Fruit fly (Drosophila melanogaster) whole organism, embryonic: Measurements from ENCODE around the gene CG2931.
A peak's percentile ranks its signal among the peaks of the same experiment; 100 is the strongest.

Source experiments
- Adf1 ChIP-seq: fragments of 200-800 bp; sonication (Bioruptor generic); IDR thresholded peaks from 2 replicates; pipeline ENCODE4 v1.3.6; 2022; ENCODE audit warnings: missing biosample characterization, missing genetic modification characterization
- Atf3 ChIP-seq: fragments of 200-800 bp; sonication (Bioruptor generic); optimal IDR thresholded peaks from 3 replicates; lab custom pipeline; 2016; ENCODE audit warnings: missing biosample characterization, missing genetic modification characterization
- Bdp1 ChIP-seq: fragments of 200-800 bp; sonication (Bioruptor generic); optimal IDR thresholded peaks from 3 replicates; lab custom pipeline; 2016; ENCODE audit warnings: missing biosample characterization, missing genetic modification characterization
- Blimp-1 ChIP-seq: fragments of 200-800 bp; sonication (Bioruptor generic); optimal IDR thresholded peaks from 3 replicates; lab custom pipeline; 2018; ENCODE audit warnings: missing biosample characterization, missing genetic modification characterization, mild to moderate bottlenecking, moderate library complexity, missing genetic modification reagents
- CG10366 ChIP-seq: fragments of 200-800 bp; sonication (Bioruptor generic); IDR thresholded peaks from 2 replicates; pipeline ENCODE4 v1.3.6; 2022; ENCODE audit warnings: missing biosample characterization, missing genetic modification characterization
- CG11085 ChIP-seq: fragments of 200-800 bp; sonication (Bioruptor generic); IDR thresholded peaks from 2 replicates; pipeline ENCODE4 v1.3.6; 2022; ENCODE audit warnings: missing biosample characterization, missing genetic modification characterization
- CG12104 ChIP-seq: fragments of 200-800 bp; sonication (Bioruptor generic); optimal IDR thresholded peaks from 3 replicates; lab custom pipeline; 2016; ENCODE audit warnings: missing biosample characterization, missing genetic modification characterization
- CG12299 ChIP-seq: fragments of 200-800 bp; sonication (Bioruptor generic); optimal IDR thresholded peaks from 2 replicates; lab custom pipeline; 2018; ENCODE audit warnings: missing biosample characterization, mild to moderate bottlenecking, missing genetic modification characterization
- CG12942 ChIP-seq: fragments of 200-800 bp; sonication (Bioruptor generic); optimal IDR thresholded peaks from 3 replicates; lab custom pipeline; 2016; ENCODE audit warnings: missing biosample characterization, missing genetic modification characterization
- CG13123 ChIP-seq: fragments of 200-800 bp; sonication (Bioruptor generic); optimal IDR thresholded peaks from 2 replicates; lab custom pipeline; 2016; ENCODE audit warnings: missing biosample characterization, missing genetic modification characterization
- CG13296 ChIP-seq: fragments of 200-800 bp; sonication (Bioruptor generic); optimal IDR thresholded peaks from 3 replicates; lab custom pipeline; 2018; ENCODE audit warnings: missing biosample characterization, mild to moderate bottlenecking, missing genetic modification characterization
- CG15073 ChIP-seq: fragments of 200-800 bp; sonication (Bioruptor generic); optimal IDR thresholded peaks from 2 replicates; lab custom pipeline; 2016; ENCODE audit warnings: missing biosample characterization, missing genetic modification characterization
- CG17829 ChIP-seq: fragments of 200-800 bp; optimal IDR thresholded peaks from 2 replicates; lab custom pipeline; 2019; ENCODE audit warnings: missing biosample characterization, mild to moderate bottlenecking, missing genetic modification characterization, moderate library complexity
- CG1832 ChIP-seq: fragments of 200-800 bp; sonication (Bioruptor generic); optimal IDR thresholded peaks from 2 replicates; lab custom pipeline; 2017; ENCODE audit warnings: missing biosample characterization, mild to moderate bottlenecking, missing genetic modification characterization, inconsistent platforms
- CG3065 ChIP-seq: fragments of 200-800 bp; sonication (Bioruptor generic); optimal IDR thresholded peaks from 2 replicates; lab custom pipeline; 2016; ENCODE audit warnings: missing biosample characterization, missing genetic modification characterization
- CG33213 ChIP-seq: fragments of 200-800 bp; sonication (Bioruptor generic); optimal IDR thresholded peaks from 3 replicates; lab custom pipeline; 2016; ENCODE audit warnings: missing biosample characterization, missing genetic modification characterization
- CG43689 ChIP-seq: fragments of 200-800 bp; sonication (Bioruptor generic); IDR thresholded peaks from 2 replicates; pipeline ENCODE4 v1.3.6; 2022; ENCODE audit warnings: missing biosample characterization, missing genetic modification characterization
- CG4854 ChIP-seq: fragments of 200-800 bp; sonication (Bioruptor generic); optimal IDR thresholded peaks from 2 replicates; lab custom pipeline; 2016; ENCODE audit warnings: missing biosample characterization, missing genetic modification characterization, inconsistent platforms
- CG6175 ChIP-seq: fragments of 200-800 bp; sonication (Bioruptor generic); IDR thresholded peaks from 3 replicates; pipeline ENCODE4 v1.3.6; 2022; ENCODE audit warnings: missing biosample characterization, missing genetic modification characterization
- CG6854 ChIP-seq: fragments of 200-800 bp; sonication (Bioruptor generic); optimal IDR thresholded peaks from 3 replicates; lab custom pipeline; 2017; ENCODE audit warnings: missing biosample characterization, mild to moderate bottlenecking, missing genetic modification characterization
- CG7271 ChIP-seq: fragments of 200-800 bp; sonication (Bioruptor generic); optimal IDR thresholded peaks from 2 replicates; lab custom pipeline; 2018; ENCODE audit warnings: missing biosample characterization, mild to moderate bottlenecking, missing genetic modification characterization, moderate library complexity
- CG7372 ChIP-seq: fragments of 200-800 bp; sonication (Bioruptor generic); IDR thresholded peaks from 2 replicates; pipeline ENCODE4 v1.3.6; 2022; ENCODE audit warnings: missing biosample characterization, missing genetic modification characterization
- CG9797 ChIP-seq: fragments of 200-800 bp; sonication (Bioruptor generic); optimal IDR thresholded peaks from 3 replicates; lab custom pipeline; 2018; ENCODE audit warnings: missing biosample characterization, mild to moderate bottlenecking, missing genetic modification characterization
- Deaf1 ChIP-seq: fragments of 200-800 bp; optimal IDR thresholded peaks from 3 replicates; lab custom pipeline; 2019; ENCODE audit warnings: missing biosample characterization, mild to moderate bottlenecking, missing genetic modification characterization, moderate library complexity
- Dip2 ChIP-seq: fragments of 200-800 bp; sonication (Bioruptor generic); IDR thresholded peaks from 2 replicates; pipeline ENCODE4 v1.3.6; 2022; ENCODE audit warnings: missing biosample characterization, missing genetic modification characterization
- Dll ChIP-seq: fragments of 200-800 bp; sonication (Bioruptor generic); IDR thresholded peaks from 4 replicates; pipeline ENCODE4 v1.3.6; 2022; ENCODE audit warnings: missing biosample characterization, missing genetic modification characterization; ENCODE audit not compliant: partially characterized antibody
- Dp ChIP-seq: fragments of 200-800 bp; sonication (Bioruptor generic); optimal IDR thresholded peaks from 2 replicates; lab custom pipeline; 2018; ENCODE audit warnings: missing biosample characterization, mild to moderate bottlenecking, missing genetic modification characterization, moderate library complexity
- E2f2 ChIP-seq: fragments of 200-800 bp; sonication (Bioruptor generic); IDR thresholded peaks from 2 replicates; pipeline ENCODE4 v1.3.6; 2022; ENCODE audit warnings: missing biosample characterization, missing genetic modification characterization
- Hmx ChIP-seq: fragments of 200-800 bp; sonication (Bioruptor generic); optimal IDR thresholded peaks from 2 replicates; lab custom pipeline; 2016; ENCODE audit warnings: missing biosample characterization, missing genetic modification characterization
- Lhr ChIP-seq: fragments of 200-800 bp; sonication (Bioruptor generic); optimal IDR thresholded peaks from 3 replicates; lab custom pipeline; 2017; ENCODE audit warnings: mild to moderate bottlenecking, missing biosample characterization, missing genetic modification reagents, missing genetic modification characterization
- Ptx1 ChIP-seq: fragments of 200-800 bp; sonication (Bioruptor generic); IDR thresholded peaks from 2 replicates; pipeline ENCODE4 v1.3.6; 2022; ENCODE audit warnings: missing biosample characterization, missing genetic modification characterization
- Vsx1 ChIP-seq: fragments of 200-800 bp; sonication (Bioruptor generic); optimal IDR thresholded peaks from 2 replicates; lab custom pipeline; 2017; ENCODE audit warnings: missing biosample characterization, mild to moderate bottlenecking, missing genetic modification characterization, missing genetic modification reagents
- YL-1 ChIP-seq: fragments of 200-800 bp; sonication (Bioruptor generic); optimal IDR thresholded peaks from 3 replicates; lab custom pipeline; 2017; ENCODE audit warnings: missing biosample characterization, mild to moderate bottlenecking, missing genetic modification characterization
- bbx ChIP-seq: fragments of 200-800 bp; sonication (Bioruptor generic); IDR thresholded peaks from 2 replicates; pipeline ENCODE4 v1.3.6; 2022; ENCODE audit warnings: missing biosample characterization, missing genetic modification characterization; ENCODE audit not compliant: partially characterized antibody
- bigmax ChIP-seq: fragments of 200-800 bp; sonication (Bioruptor generic); optimal IDR thresholded peaks from 2 replicates; lab custom pipeline; 2018; ENCODE audit warnings: missing biosample characterization, mild to moderate bottlenecking, missing genetic modification characterization
- caup ChIP-seq: fragments of 200-800 bp; sonication (Bioruptor generic); optimal IDR thresholded peaks from 3 replicates; lab custom pipeline; 2017; ENCODE audit warnings: missing biosample characterization, mild to moderate bottlenecking, missing genetic modification characterization, moderate library complexity; ENCODE audit not compliant: severe bottlenecking
- ewg ChIP-seq: fragments of 200-800 bp; sonication (Bioruptor generic); optimal IDR thresholded peaks from 3 replicates; lab custom pipeline; 2017; ENCODE audit warnings: mild to moderate bottlenecking, missing biosample characterization, missing genetic modification reagents, missing genetic modification characterization
- hb ChIP-seq: fragments of 200-800 bp; sonication (Bioruptor generic); IDR thresholded peaks from 3 replicates; pipeline ENCODE4 v1.3.6; 2022; ENCODE audit warnings: missing biosample characterization, missing genetic modification characterization; ENCODE audit not compliant: partially characterized antibody
- ken ChIP-seq: fragments of 200-800 bp; sonication (Bioruptor generic); IDR thresholded peaks from 3 replicates; pipeline ENCODE4 v1.3.6; 2022; ENCODE audit warnings: missing biosample characterization, missing genetic modification characterization
- klu ChIP-seq: fragments of 200-800 bp; sonication (Bioruptor generic); IDR thresholded peaks from 2 replicates; pipeline ENCODE4 v1.3.6; 2022; ENCODE audit warnings: missing biosample characterization, missing genetic modification characterization
- lab ChIP-seq: fragments of 200-800 bp; sonication (Bioruptor generic); optimal IDR thresholded peaks from 3 replicates; lab custom pipeline; 2017; ENCODE audit warnings: missing biosample characterization, missing genetic modification characterization, mild to moderate bottlenecking, moderate library complexity, missing genetic modification reagents
- lmd ChIP-seq: fragments of 200-800 bp; sonication (Bioruptor generic); IDR thresholded peaks from 2 replicates; pipeline ENCODE4 v1.3.6; 2022; ENCODE audit warnings: missing biosample characterization, missing genetic modification characterization
- mld ChIP-seq: fragments of 200-800 bp; sonication (Bioruptor generic); IDR thresholded peaks from 3 replicates; pipeline ENCODE4 v1.3.6; 2022; ENCODE audit warnings: missing biosample characterization, missing genetic modification characterization; ENCODE audit not compliant: partially characterized antibody
- otp ChIP-seq: fragments of 200-800 bp; sonication (Bioruptor generic); IDR thresholded peaks from 3 replicates; pipeline ENCODE4, ENCODE4 v1.3.6; 2022; ENCODE audit warnings: missing biosample characterization, missing genetic modification characterization
- pita ChIP-seq: fragments of 200-800 bp; sonication (Bioruptor generic); optimal IDR thresholded peaks from 2 replicates; lab custom pipeline; 2017; ENCODE audit warnings: missing biosample characterization, mild to moderate bottlenecking, missing genetic modification characterization
- sim ChIP-seq: fragments of 200-800 bp; sonication (Bioruptor generic); IDR thresholded peaks from 2 replicates; pipeline ENCODE4 v1.3.6; 2022; ENCODE audit warnings: missing biosample characterization, missing genetic modification characterization
- sima ChIP-seq: fragments of 200-800 bp; sonication (Bioruptor generic); optimal IDR thresholded peaks from 2 replicates; lab custom pipeline; 2016; ENCODE audit warnings: missing biosample characterization, missing genetic modification characterization
- slbo ChIP-seq: fragments of 200-800 bp; sonication (Bioruptor generic); IDR thresholded peaks from 2 replicates; pipeline ENCODE4 v1.3.6; 2022; ENCODE audit warnings: missing biosample characterization, missing genetic modification characterization
- sr ChIP-seq: fragments of 200-800 bp; sonication (Bioruptor generic); IDR thresholded peaks from 3 replicates; pipeline ENCODE4 v1.3.6; 2022; ENCODE audit warnings: missing biosample characterization, missing genetic modification characterization
- vnd ChIP-seq: fragments of 200-800 bp; sonication (Bioruptor generic); IDR thresholded peaks from 3 replicates; pipeline ENCODE4 v1.3.6; 2022; ENCODE audit warnings: missing biosample characterization, missing genetic modification characterization; ENCODE audit not compliant: partially characterized antibody
- yki ChIP-seq: fragments of >200 bp; optimal IDR thresholded peaks from 3 replicates; lab custom pipeline; 2018

The CG2931 gene

dm6 chr3R:5565623-5566022 is 2.8 kb downstream of the CG2931 start (continued):
- TF ChIP-seq sima (GFP tag; lab: Kevin White, UChicago) (peak; percentile 51), Dp (GFP tag; lab: Kevin White, UChicago) (no peak), yki (lab: Kevin White, UChicago) (no peak), slbo (GFP tag; lab: Robert Waterston, UW) (peak; percentile 92), mld (GFP tag; lab: Robert Waterston, UW) (no peak), bbx (GFP tag; lab: Robert Waterston, UW) (no peak), CG7372 (peak; percentile 60; the same call in 1 of the 2 replicates), CG6175 (GFP tag; lab: Robert Waterston, UW) (peak; percentile 73; the same call in 2 of the 3 replicates), CG13296 (GFP tag; lab: Kevin White, UChicago) (peak; percentile 81), Blimp-1 (GFP tag; lab: Kevin White, UChicago) (peak; percentile 69), Atf3 (GFP tag; lab: Kevin White, UChicago) (peak; percentile 70), E2f2 (GFP tag; lab: Robert Waterston, UW) (peak; percentile 68), klu (peak; percentile 45; the same call in 1 of the 2 replicates), CG33213 (GFP tag; lab: Kevin White, UChicago) (peak; percentile 59), Deaf1 (tag; lab: Kevin White, UChicago) (peak; percentile 25), CG11085 (GFP tag; lab: Robert Waterston, UW) (peak; percentile 55), ken (GFP tag; lab: Robert Waterston, UW) (peak; percentile 92), CG12299 (tag; lab: Kevin White, UChicago) (peak; percentile 11), Hmx (no peak), CG1832 (no peak), Dip2 (GFP tag; lab: Robert Waterston, UW) (no peak), CG9797 (GFP tag; lab: Kevin White, UChicago) (peak; percentile 5), lmd (GFP tag; lab: Robert Waterston, UW) (peak; percentile 86), Dll (no peak), CG17829 (tag; lab: Kevin White, UChicago) (peak; percentile 51), CG12942 (GFP tag; lab: Kevin White, UChicago) (peak; percentile 56), Vsx1 (GFP tag; lab: Kevin White, UChicago) (peak; percentile 66), ewg (peak; percentile 69), Adf1 (peak; percentile 67), lab (GFP tag; lab: Kevin White, UChicago) (peak; percentile 93), CG10366 (peak; percentile 87), pita (no peak), hb (GFP tag; lab: Robert Waterston, UW) (no peak), CG43689 (GFP tag; lab: Robert Waterston, UW) (peak; percentile 53; the same call in 1 of the 2 replicates), Bdp1 (GFP tag; lab: Kevin White, UChicago) (peak; percentile 69), vnd (GFP tag; lab: Robert Waterston, UW) (no peak), sr (GFP tag; lab: Robert Waterston, UW) (peak; percentile 70; the same call in 1 of the 3 replicates), CG3065 (no peak), Ptx1 (peak; percentile 86), CG13123 (GFP tag; lab: Kevin White, UChicago) (peak; percentile 41), caup (GFP tag; lab: Kevin White, UChicago) (peak; percentile 85), CG4854 (GFP tag; lab: Kevin White, UChicago) (peak; percentile 50), CG12104 (GFP tag; lab: Kevin White, UChicago) (peak; percentile 24), CG7271 (tag; lab: Kevin White, UChicago) (no peak), YL-1 (no peak), CG15073 (GFP tag; lab: Kevin White, UChicago) (no peak), sim (GFP tag; lab: Robert Waterston, UW) (peak; percentile 72), bigmax (GFP tag; lab: Kevin White, UChicago) (peak; percentile 16), Lhr (GFP tag; lab: Kevin White, UChicago) (peak; percentile 30), otp (GFP tag; lab: Robert Waterston, UW) (peak; percentile 85), CG6854 (GFP tag; lab: Kevin White, UChicago) (peak; percentile 50)
